Worm (Caenorhabditis elegans) whole organism, early embryonic: ENCODE measurements around the gene aff-1.
A peak's percentile ranks its signal among the peaks of the same experiment; 100 is the strongest.

Source experiments
- B0310.2 ChIP-seq: sonication (generic microtip); optimal IDR thresholded peaks from 2 replicates; lab custom pipeline; 2016; ENCODE audit warnings: mild to moderate bottlenecking, missing genetic modification characterization, missing compliant biosample characterization
- F13C5.2 ChIP-seq: sonication (generic microtip); optimal IDR thresholded peaks from 2 replicates; lab custom pipeline; 2017; ENCODE audit warnings: mild to moderate bottlenecking, missing genetic modification characterization, inconsistent platforms, missing compliant biosample characterization
- aly-1 ChIP-seq: sonication (generic microtip); optimal IDR thresholded peaks from 2 replicates; lab custom pipeline; 2016; ENCODE audit warnings: missing genetic modification characterization, missing compliant biosample characterization
- ama-1 ChIP-seq: fragments of 150-350 bp; optimal IDR thresholded peaks from 2 replicates; lab custom pipeline; 2014
- ceh-13 ChIP-seq: fragments of 200-800 bp; sonication (Bioruptor generic); optimal IDR thresholded peaks from 2 replicates; lab custom pipeline; 2018; ENCODE audit warnings: mild to moderate bottlenecking, missing genetic modification characterization, missing compliant biosample characterization
- ceh-36 ChIP-seq: sonication (generic microtip); optimal IDR thresholded peaks from 2 replicates; lab custom pipeline; 2016; ENCODE audit warnings: missing genetic modification characterization, inconsistent platforms, missing compliant biosample characterization
- flt-1 ChIP-seq: fragments of 200-800 bp; sonication (Bioruptor generic); IDR thresholded peaks from 2 replicates; pipeline ENCODE4 v1.3.6; 2022; ENCODE audit warnings: missing genetic modification characterization, missing compliant biosample characterization
- hmbx-1 ChIP-seq: sonication (generic microtip); optimal IDR thresholded peaks from 2 replicates; lab custom pipeline; 2016; ENCODE audit warnings: mild to moderate bottlenecking, missing genetic modification characterization, missing compliant biosample characterization
- hmg-4 ChIP-seq: fragments of 200-800 bp; sonication (Bioruptor generic); optimal IDR thresholded peaks from 2 replicates; lab custom pipeline; 2018; ENCODE audit warnings: mild to moderate bottlenecking, missing genetic modification characterization, missing compliant biosample characterization
- hnd-1 ChIP-seq: sonication (generic microtip); optimal IDR thresholded peaks from 2 replicates; lab custom pipeline; 2016; ENCODE audit warnings: missing genetic modification characterization, missing compliant biosample characterization
- pes-1 ChIP-seq: fragments of 200-800 bp; sonication (Bioruptor generic); IDR thresholded peaks from 2 replicates; pipeline ENCODE4 v1.3.6; 2022; ENCODE audit warnings: missing genetic modification reagents, missing genetic modification characterization, missing compliant biosample characterization
- scrt-1 ChIP-seq: fragments of 200-800 bp; sonication (Bioruptor generic); IDR thresholded peaks from 2 replicates; pipeline ENCODE4 v1.3.6; 2022; ENCODE audit warnings: missing genetic modification characterization, missing compliant biosample characterization
- sea-1 ChIP-seq: fragments of 200-800 bp; sonication (Bioruptor generic); conservative IDR thresholded peaks from 2 replicates; pipeline ENCODE4 v1.3.6; 2022; ENCODE audit warnings: missing genetic modification characterization, missing compliant biosample characterization
- tbx-11 ChIP-seq: fragments of 200-800 bp; sonication (Bioruptor generic); IDR thresholded peaks from 2 replicates; pipeline ENCODE4 v1.3.6; 2022; ENCODE audit warnings: missing genetic modification characterization, missing compliant biosample characterization
- tbx-37 ChIP-seq: fragments of 200-800 bp; sonication (Bioruptor generic); conservative IDR thresholded peaks from 2 replicates; pipeline ENCODE4 v1.3.6; 2022; ENCODE audit warnings: missing genetic modification reagents, missing genetic modification characterization, missing compliant biosample characterization
- tra-4 ChIP-seq: sonication (generic microtip); optimal IDR thresholded peaks from 2 replicates; lab custom pipeline; 2017; ENCODE audit warnings: missing genetic modification characterization, missing compliant biosample characterization

The aff-1 gene

ce11 chrII:6843680-6844079, 19.9 kb downstream of the aff-1 start:
- no peak for TF ChIP-seq tbx-11
- no peak for TF ChIP-seq F13C5.2 (tag; lab: Kevin White, UChicago)
- no peak for TF ChIP-seq aly-1 (tag; lab: Kevin White, UChicago)
- TF ChIP-seq tra-4 (tag; lab: Kevin White, UChicago): no peak
- TF ChIP-seq ceh-36 (tag; lab: Kevin White, UChicago): no peak
- peak; percentile 17 for TF ChIP-seq B0310.2 (tag; lab: Kevin White, UChicago)
- TF ChIP-seq pes-1 (GFP tag; lab: Robert Waterston, UW): peak; percentile 56; the same call in 1 of the 2 replicates
- no peak for TF ChIP-seq hmbx-1 (tag; lab: Kevin White, UChicago)

DNA sequence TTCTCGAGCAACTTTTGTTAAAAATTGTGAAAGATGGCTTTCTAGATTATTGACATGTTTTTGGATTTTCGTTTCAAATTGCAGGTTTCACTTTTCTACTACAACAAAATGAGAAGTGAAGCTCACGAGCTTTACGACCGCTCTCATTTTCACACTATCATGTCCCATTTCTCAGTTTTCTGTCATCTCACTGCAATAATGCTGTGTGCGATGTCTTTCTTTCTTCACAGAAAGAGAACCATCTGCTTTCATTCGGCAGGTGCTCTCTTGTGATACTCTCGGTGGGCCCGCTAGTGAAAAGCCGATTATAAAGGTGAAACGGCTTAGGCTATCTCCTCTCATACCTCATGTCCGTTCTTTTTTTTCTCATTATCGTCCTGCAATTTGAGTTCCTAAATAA, 20.3 kb downstream of the aff-1 start:
- TF ChIP-seq ama-1 (peak; percentile 30), hmg-4 (GFP tag; lab: Kevin White, UChicago) (no peak), tra-4 (tag; lab: Kevin White, UChicago) (no peak), ceh-36 (tag; lab: Kevin White, UChicago) (no peak)

ce11 chrII:6842651-6843118, 20.9 kb downstream of the aff-1 start:
- TF ChIP-seq ama-1 (no peak), scrt-1 (GFP tag; lab: Robert Waterston, UW) (no peak), hmg-4 (GFP tag; lab: Kevin White, UChicago) (peak; percentile 14), tra-4 (tag; lab: Kevin White, UChicago) (no peak)

- TF ChIP-seq flt-1 (GFP tag; lab: Robert Waterston, UW) (no peak), tbx-11 (no peak), ama-1 (no peak), B0310.2 (tag; lab: Kevin White, UChicago) (no peak), hmbx-1 (tag; lab: Kevin White, UChicago) (no peak), tra-4 (tag; lab: Kevin White, UChicago) (no peak), aly-1 (tag; lab: Kevin White, UChicago) (no peak), ceh-36 (tag; lab: Kevin White, UChicago) (peak; percentile 6)
Measured at ce11 chrII:6842009-6842408, 21.5 kb downstream of the aff-1 start.

- no peak for TF ChIP-seq scrt-1 (GFP tag; lab: Robert Waterston, UW)
- TF ChIP-seq ceh-36 (tag; lab: Kevin White, UChicago): no peak
- TF ChIP-seq flt-1 (GFP tag; lab: Robert Waterston, UW): no peak
- no peak for TF ChIP-seq tra-4 (tag; lab: Kevin White, UChicago)
- no peak for TF ChIP-seq B0310.2 (tag; lab: Kevin White, UChicago)
- no peak for TF ChIP-seq tbx-11
- TF ChIP-seq hnd-1 (tag; lab: Kevin White, UChicago): no peak
- no peak for TF ChIP-seq hmg-4 (GFP tag; lab: Kevin White, UChicago)
- TF ChIP-seq sea-1 (GFP tag; lab: Robert Waterston, UW): no peak
- TF ChIP-seq aly-1 (tag; lab: Kevin White, UChicago): no peak
- TF ChIP-seq ceh-13 (GFP tag; lab: Kevin White, UChicago): no peak
- TF ChIP-seq tbx-37 (GFP tag; lab: Robert Waterston, UW): no peak
- no peak for TF ChIP-seq ama-1
- no peak for TF ChIP-seq F13C5.2 (tag; lab: Kevin White, UChicago)
- TF ChIP-seq hmbx-1 (tag; lab: Kevin White, UChicago): no peak
Measured at ce11 chrII:6841102-6841501, 22.4 kb downstream of the aff-1 start.

DNA sequence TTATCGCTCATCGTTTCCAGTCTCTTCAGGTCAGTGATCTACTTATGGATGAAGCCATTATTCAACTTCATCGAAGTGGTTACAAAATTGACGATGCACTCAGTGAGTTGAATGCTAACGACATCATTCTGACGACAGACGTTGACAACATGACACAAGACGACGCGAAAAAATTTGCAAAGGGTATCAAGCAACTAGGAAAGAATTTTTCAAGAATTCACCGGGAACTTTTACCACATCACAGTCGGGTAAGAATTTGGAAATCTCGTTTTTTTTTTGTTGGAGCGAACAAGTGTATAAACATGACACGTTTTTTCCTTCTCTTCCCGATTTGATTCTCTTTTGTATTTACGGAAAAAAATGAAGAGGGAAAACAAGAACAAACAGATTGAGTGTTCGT, 22.9 kb downstream of the aff-1 start:
- no peak for TF ChIP-seq hmg-4 (GFP tag; lab: Kevin White, UChicago)
- TF ChIP-seq tbx-37 (GFP tag; lab: Robert Waterston, UW): no peak
- no peak for TF ChIP-seq hnd-1 (tag; lab: Kevin White, UChicago)
- no peak for TF ChIP-seq ceh-13 (GFP tag; lab: Kevin White, UChicago)
- TF ChIP-seq ama-1: no peak
- TF ChIP-seq tbx-11: no peak
- no peak for TF ChIP-seq hmbx-1 (tag; lab: Kevin White, UChicago)
- no peak for TF ChIP-seq pes-1 (GFP tag; lab: Robert Waterston, UW)
- TF ChIP-seq tra-4 (tag; lab: Kevin White, UChicago): no peak
- no peak for TF ChIP-seq F13C5.2 (tag; lab: Kevin White, UChicago)
- TF ChIP-seq ceh-36 (tag; lab: Kevin White, UChicago): no peak
- TF ChIP-seq sea-1 (GFP tag; lab: Robert Waterston, UW): no peak

DNA sequence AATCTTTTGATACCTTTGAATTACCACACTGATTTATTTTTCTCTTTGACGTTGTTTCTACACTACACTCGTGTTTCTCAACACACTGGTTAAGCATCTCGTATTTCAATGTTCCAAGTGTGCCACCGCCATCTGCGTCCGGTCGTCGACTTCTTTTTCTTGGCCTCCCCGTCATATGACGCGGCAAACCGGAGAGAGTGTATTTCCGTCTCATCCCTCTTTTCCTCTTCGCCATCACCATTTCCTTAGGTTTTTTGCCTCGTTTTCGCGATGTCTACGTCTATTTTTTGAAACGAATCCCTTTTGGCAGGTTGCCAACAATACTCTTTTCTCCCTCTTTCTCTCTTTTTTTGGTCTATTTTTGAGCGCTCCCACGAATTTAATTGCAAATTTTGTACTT, 24.6 kb downstream of the aff-1 start:
- no peak for TF ChIP-seq flt-1 (GFP tag; lab: Robert Waterston, UW)
- TF ChIP-seq ceh-36 (tag; lab: Kevin White, UChicago): peak; percentile 40
- TF ChIP-seq pes-1 (GFP tag; lab: Robert Waterston, UW): no peak
- no peak for TF ChIP-seq tbx-11

DNA sequence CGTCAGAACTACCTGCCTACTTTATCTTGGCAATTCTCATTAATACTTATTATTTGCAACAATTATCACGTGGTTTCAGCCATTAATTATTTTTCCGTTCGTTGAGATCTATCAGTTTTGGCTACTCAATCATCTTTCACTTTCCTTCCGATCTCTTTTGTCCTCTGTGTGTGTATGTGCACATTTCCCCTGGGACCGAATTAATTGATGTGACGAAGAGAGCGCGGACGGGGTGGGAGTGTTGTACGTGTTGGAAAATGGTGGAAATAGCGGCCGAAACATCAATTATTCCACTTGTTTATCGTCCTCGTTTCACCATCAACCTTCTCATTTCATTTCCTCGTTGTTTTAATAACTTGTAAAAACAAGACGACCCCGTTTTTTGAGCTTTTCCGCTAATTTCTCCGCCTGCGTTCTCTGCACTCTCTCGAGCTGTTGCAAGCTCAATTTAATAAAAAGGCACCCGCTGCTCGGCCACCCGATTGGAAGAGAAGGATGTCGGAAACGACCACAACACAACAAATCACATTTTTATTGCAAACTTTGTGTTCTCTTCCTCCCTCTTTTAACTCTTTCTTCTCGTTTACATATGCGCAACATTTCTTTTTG, 25.2 kb downstream of the aff-1 start:
- no peak for TF ChIP-seq hmbx-1 (tag; lab: Kevin White, UChicago)
- no peak for TF ChIP-seq F13C5.2 (tag; lab: Kevin White, UChicago)
- TF ChIP-seq hmg-4 (GFP tag; lab: Kevin White, UChicago): peak; percentile 19
- no peak for TF ChIP-seq pes-1 (GFP tag; lab: Robert Waterston, UW)
